Fruit fly (Drosophila melanogaster): ENCODE measurements around the gene CG43965.
A peak's percentile ranks its signal among the peaks of the same experiment; 100 is the strongest.

CG43965 gene

DNA sequence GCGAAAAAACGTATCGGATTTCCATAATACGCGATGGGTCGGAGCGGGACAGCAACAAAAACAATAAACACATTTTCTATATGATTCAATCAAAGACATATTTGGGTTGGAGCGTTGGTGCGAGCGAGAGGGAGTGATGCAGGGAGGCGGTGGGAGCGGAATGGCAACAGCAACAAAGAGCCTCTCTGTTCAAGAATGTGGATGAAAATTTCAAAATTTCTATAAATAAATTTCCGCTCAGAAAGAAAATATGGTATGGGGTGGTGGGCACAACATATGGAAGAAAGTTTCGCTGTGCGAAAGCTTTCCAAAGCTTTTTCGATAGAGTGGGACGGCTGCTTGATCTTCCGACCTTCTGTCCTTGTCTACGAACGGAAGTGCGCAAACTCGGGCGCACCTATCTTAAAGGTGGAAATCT lies 15.5 kb upstream of the CG43965 start (continued):
- no peak for TF ChIP-seq zen2 (GFP tag; IDR thresholded peaks at IDR 0.05; ENCODE audit: partially characterized antibody)
- TF ChIP-seq vfl (GFP tag; optimal IDR thresholded peaks at IDR 0.05) = no peak
- TF ChIP-seq CG4820 (GFP tag; optimal IDR thresholded peaks at IDR 0.05) = no peak
- TF ChIP-seq chinmo (GFP tag; IDR thresholded peaks at IDR 0.05; ENCODE audit: partially characterized antibody) = 0 out of 4 replicates have a peak, but pooled peaks have one; percentile 25
- TF ChIP-seq CG10959 (GFP tag; IDR thresholded peaks at IDR 0.05) = no peak
- no peak for TF ChIP-seq pho (GFP tag; optimal IDR thresholded peaks at IDR 0.05)
- no peak for TF ChIP-seq Poxn (GFP tag; IDR thresholded peaks at IDR 0.05)
- TF ChIP-seq CG6813 (GFP tag; optimal IDR thresholded peaks at IDR 0.05) = peak; percentile 51
- TF ChIP-seq Mad (GFP tag; optimal IDR thresholded peaks at IDR 0.05) = no peak
- TF ChIP-seq CG32532 (GFP tag; IDR thresholded peaks at IDR 0.05) = peak; percentile 33; the same call in 1 of the 2 replicates
- no peak for TF ChIP-seq CG6254 (GFP tag; optimal IDR thresholded peaks at IDR 0.05)
- TF ChIP-seq CG15601 (tag; optimal IDR thresholded peaks at IDR 0.05) = no peak
- TF ChIP-seq CG4404 (GFP tag; IDR thresholded peaks at IDR 0.05) = no peak
- no peak for TF ChIP-seq Ravus (GFP tag; IDR thresholded peaks at IDR 0.05)
- peak; percentile 80 for TF ChIP-seq Med (GFP tag)
- no peak for TF ChIP-seq Mrtf (GFP tag; IDR thresholded peaks at IDR 0.05)
- TF ChIP-seq slou (GFP tag; optimal IDR thresholded peaks at IDR 0.05) = no peak
- no peak for TF ChIP-seq chn (GFP tag; optimal IDR thresholded peaks at IDR 0.05)
- TF ChIP-seq ro (GFP tag; IDR thresholded peaks at IDR 0.05) = no peak
- peak in 1 of 2 experiments; percentile 31 for TF ChIP-seq crp (GFP tag; optimal IDR thresholded peaks at IDR 0.05)
- TF ChIP-seq Sry-δ (GFP tag; optimal IDR thresholded peaks at IDR 0.05) = no peak
- no peak for TF ChIP-seq CG11398 (GFP tag; optimal IDR thresholded peaks at IDR 0.05)
- TF ChIP-seq sisA (GFP tag; IDR thresholded peaks at IDR 0.05) = no peak
- TF ChIP-seq sob (GFP tag; IDR thresholded peaks at IDR 0.05) = no peak
- TF ChIP-seq CG7839 (tag; optimal IDR thresholded peaks at IDR 0.05) = no peak
- no peak for TF ChIP-seq Spps (tag; optimal IDR thresholded peaks at IDR 0.05)
- no peak for TF ChIP-seq hbn (GFP tag; IDR thresholded peaks at IDR 0.05; ENCODE audit: partially characterized antibody)
- no peak for TF ChIP-seq fd102C (GFP tag; optimal IDR thresholded peaks at IDR 0.05)
- TF ChIP-seq CG3407 (GFP tag; optimal IDR thresholded peaks at IDR 0.05) = peak; percentile 39
- no peak for TF ChIP-seq Xbp1 (GFP tag; optimal IDR thresholded peaks at IDR 0.05)
- TF ChIP-seq Sox100B (GFP tag; optimal IDR thresholded peaks at IDR 0.05) = no peak
- TF ChIP-seq CG6272 (GFP tag; IDR thresholded peaks at IDR 0.05) = no peak
- TF ChIP-seq CG1529 (GFP tag; optimal IDR thresholded peaks at IDR 0.05) = no peak
- TF ChIP-seq sr (GFP tag; IDR thresholded peaks at IDR 0.05) = no peak
- no peak for TF ChIP-seq ken (GFP tag; IDR thresholded peaks at IDR 0.05)
- TF ChIP-seq CG10147 (GFP tag; optimal IDR thresholded peaks at IDR 0.05) = no peak
- no peak for TF ChIP-seq Lim3 (GFP tag; IDR thresholded peaks at IDR 0.05)
- TF ChIP-seq CG14667 (GFP tag; IDR thresholded peaks at IDR 0.05) = no peak
- no peak for TF ChIP-seq Six4 (GFP tag; optimal IDR thresholded peaks at IDR 0.05)
- TF ChIP-seq CG1832 (GFP tag; optimal IDR thresholded peaks at IDR 0.05) = peak; percentile 49
- peak; percentile 92 for TF ChIP-seq CG10321 (GFP tag; IDR thresholded peaks at IDR 0.05)
- no peak for TF ChIP-seq CG13894 (tag; optimal IDR thresholded peaks at IDR 0.05)
- no peak for TF ChIP-seq HmgD (GFP tag; optimal IDR thresholded peaks at IDR 0.05)
- no peak for TF ChIP-seq zfh2 (GFP tag; optimal IDR thresholded peaks at IDR 0.05)
- TF ChIP-seq CG31388 (GFP tag; optimal IDR thresholded peaks at IDR 0.05) = no peak
- no peak for TF ChIP-seq pan (optimal IDR thresholded peaks at IDR 0.05)
- TF ChIP-seq pan (GFP tag; optimal IDR thresholded peaks at IDR 0.05 in 1 of 2, IDR thresholded peaks at IDR 0.05 in 1 of 2) = no peak
- no peak for TF ChIP-seq gsb (GFP tag; IDR thresholded peaks at IDR 0.05)
- no peak for TF ChIP-seq CG2120 (GFP tag; optimal IDR thresholded peaks at IDR 0.05)
- TF ChIP-seq Adf1 (GFP tag; IDR thresholded peaks at IDR 0.05) = no peak
- peak; percentile 32; the same call in 1 of the 3 replicates for TF ChIP-seq CG2199 (GFP tag; IDR thresholded peaks at IDR 0.05)
- peak; percentile 48 for TF ChIP-seq wek (GFP tag; optimal IDR thresholded peaks at IDR 0.05)
- TF ChIP-seq CG11093 (GFP tag; IDR thresholded peaks at IDR 0.05) = no peak
